Worm (Caenorhabditis elegans) whole organism, late embryonic: ENCODE data around the gene idpp-16.

Experiments
- ama-1 ChIP-seq: fragments of 150-350 bp; optimal IDR thresholded peaks from 2 replicates; lab custom pipeline; 2014
- dve-1 ChIP-seq: sonication (generic microtip); optimal IDR thresholded peaks from 2 replicates; lab custom pipeline; 2017; ENCODE audit warnings: antibody characterized with exemption, mild to moderate bottlenecking, missing genetic modification characterization, missing compliant biosample characterization
- fkh-6 ChIP-seq: sonication (generic microtip); optimal IDR thresholded peaks from 2 replicates; lab custom pipeline; 2016; ENCODE audit warnings: missing genetic modification characterization, missing compliant biosample characterization
- hlh-8 ChIP-seq: sonication (generic microtip); optimal IDR thresholded peaks from 2 replicates; lab custom pipeline; 2016; ENCODE audit warnings: missing genotype, missing genetic modification characterization, missing compliant biosample characterization
- pag-3 ChIP-seq: sonication (generic microtip); optimal IDR thresholded peaks from 2 replicates; lab custom pipeline; 2016; ENCODE audit warnings: missing compliant biosample characterization, missing genetic modification characterization, borderline replicate concordance
- pha-2 ChIP-seq: sonication (generic microtip); optimal IDR thresholded peaks from 2 replicates; lab custom pipeline; 2017; ENCODE audit warnings: mild to moderate bottlenecking, missing genetic modification characterization, missing compliant biosample characterization
- unc-55 ChIP-seq: sonication (generic microtip); optimal IDR thresholded peaks from 2 replicates; lab custom pipeline; 2017; ENCODE audit warnings: missing biosample characterization, missing genetic modification reagents, missing genetic modification characterization
- zip-5 ChIP-seq: sonication (generic microtip); optimal IDR thresholded peaks from 2 replicates; lab custom pipeline; 2016; ENCODE audit warnings: missing genetic modification characterization, missing compliant biosample characterization
- ztf-16 ChIP-seq: sonication (generic microtip); optimal IDR thresholded peaks from 2 replicates; lab custom pipeline; 2017; ENCODE audit warnings: missing genetic modification characterization, missing compliant biosample characterization

DNA sequence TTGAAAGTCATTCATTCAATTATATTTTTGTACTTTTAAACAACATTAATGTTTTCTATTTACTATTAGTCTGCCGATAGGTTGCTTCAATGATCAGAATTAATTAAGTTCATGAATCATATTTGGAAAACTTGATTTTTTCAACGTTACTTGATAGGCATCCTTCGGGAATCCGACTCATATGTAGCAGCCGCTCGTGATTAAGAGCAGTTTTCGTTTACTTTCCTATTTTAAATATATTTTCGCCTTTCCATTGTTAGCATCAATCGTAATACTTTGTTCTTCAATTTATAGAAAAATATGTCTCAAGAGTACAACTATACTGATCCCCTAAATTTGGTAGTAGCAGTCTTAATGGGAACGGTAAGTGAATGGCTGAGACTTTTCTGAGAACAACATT, 25.5 kb downstream of the idpp-16 start, which contains the start of gene srx-90:
- TF ChIP-seq hlh-8 (tag; lab: Kevin White, UChicago) (no peak), ztf-16 (tag; lab: Kevin White, UChicago) (no peak), dve-1 (no peak), fkh-6 (no peak), pag-3 (tag; lab: Kevin White, UChicago) (no peak), unc-55 (GFP tag; lab: Kevin White, UChicago) (no peak), ama-1 (lab: Kevin White, UChicago) (no peak), pha-2 (no peak), zip-5 (no peak)
